Worm (Caenorhabditis elegans) whole organism, L3 larva: Measurements from ENCODE around the gene spds-1.

Source experiments
- ceh-82 ChIP-seq: fragments of 150-350 bp; optimal IDR thresholded peaks from 2 replicates; lab custom pipeline; 2014; ENCODE audit warnings: missing biosample characterization, missing genetic modification characterization
- elt-3 ChIP-seq, 3 experiments: fragments of 150-350 bp in 1 of 3; sonication (generic microtip) in 2 of 3; optimal IDR thresholded peaks; 2 replicates in 2 of 3; 4 replicates in 1 of 3; lab custom pipeline; 2014 to 2017; ENCODE audit warnings: missing biosample characterization in 3 of 3, missing genetic modification characterization in 3 of 3
- fos-1 ChIP-seq: fragments of 150-350 bp; optimal IDR thresholded peaks from 2 replicates; lab custom pipeline; 2014; ENCODE audit warnings: missing biosample characterization, missing genetic modification characterization
- nhr-28 ChIP-seq: fragments of 150-350 bp; optimal IDR thresholded peaks from 2 replicates; lab custom pipeline; 2014; ENCODE audit warnings: missing biosample characterization, missing genetic modification characterization

DNA sequence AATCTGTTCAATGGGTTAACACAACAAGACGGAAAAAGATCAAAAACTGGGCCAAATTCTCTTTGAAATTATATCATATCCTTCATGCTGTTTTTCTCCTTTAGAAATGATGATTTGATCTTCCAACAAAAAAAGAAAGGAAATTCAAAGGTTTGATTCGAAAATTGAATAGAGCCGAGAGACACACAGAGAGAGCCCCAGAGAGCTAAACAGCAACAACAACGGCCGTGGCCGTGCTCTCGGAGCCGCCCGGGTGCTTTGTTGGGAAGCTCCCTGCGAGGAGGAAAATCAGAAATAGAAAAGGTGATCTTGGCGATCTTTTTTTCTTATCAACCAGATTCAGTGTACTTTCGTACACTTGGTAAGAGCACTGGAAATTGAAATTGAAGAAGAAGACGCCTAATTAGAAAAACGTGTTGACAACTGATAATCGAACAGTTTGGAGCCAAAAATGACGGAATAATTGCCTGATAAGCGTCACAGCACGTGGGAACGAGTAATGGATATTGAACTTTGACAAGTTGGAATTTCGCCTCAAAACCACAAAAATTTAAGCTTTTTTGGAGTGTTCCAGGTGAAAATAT, 9.4 kb upstream of the spds-1 start:
- TF ChIP-seq nhr-28 = no peak
- no peak for TF ChIP-seq ceh-82 (tag; lab: Kevin White, UChicago)
- TF ChIP-seq elt-3 (tag; optimal IDR thresholded peaks at IDR 0.05; lab: Kevin White, UChicago) = no peak
- TF ChIP-seq fos-1 (tag; lab: Kevin White, UChicago) = no peak
